Worm (Caenorhabditis elegans): ENCODE data around the gene tars-1.

- no peak for TF ChIP-seq nhr-77 (tag; optimal IDR thresholded peaks at IDR 0.05)
- TF ChIP-seq nhr-23 (tag; optimal IDR thresholded peaks at IDR 0.05) = no peak
- TF ChIP-seq snpc-4 (tag; optimal IDR thresholded peaks at IDR 0.05) = no peak
- TF ChIP-seq mml-1 (tag; optimal IDR thresholded peaks at IDR 0.05) = no peak
- TF ChIP-seq ceh-82 (tag; optimal IDR thresholded peaks at IDR 0.05) = no peak
- no peak for TF ChIP-seq lin-39 (tag; optimal IDR thresholded peaks at IDR 0.05)
- no peak for TF ChIP-seq unc-39 (tag; optimal IDR thresholded peaks at IDR 0.05)
Observed at ce11 chrII:11646276-11646797, 49.1 kb downstream of the tars-1 start, which contains the start of gene ghi-1.

Data from whole organism, L3 larva.